Fruit fly (Drosophila melanogaster): ENCODE data around the gene sinah.

Gene sinah

dm6 chr3L:16890650-16891336 lies 31.9 kb downstream of the sinah start (continued):
- TF ChIP-seq CG10959 (GFP tag; IDR thresholded peaks at IDR 0.05): peak; percentile 89
- peak; percentile 82 for TF ChIP-seq CG18619 (GFP tag; optimal IDR thresholded peaks at IDR 0.05)
- peak; percentile 80 for TF ChIP-seq MTF-1 (GFP tag; optimal IDR thresholded peaks at IDR 0.05; ENCODE audit: borderline replicate concordance)
- TF ChIP-seq pum (GFP tag; optimal IDR thresholded peaks at IDR 0.05): peak; percentile 89
- peak; percentile 82 for TF ChIP-seq Lhr (GFP tag; optimal IDR thresholded peaks at IDR 0.05)
- TF ChIP-seq Lpt (GFP tag; optimal IDR thresholded peaks at IDR 0.05): no peak
- TF ChIP-seq CG11247 (GFP tag; IDR thresholded peaks at IDR 0.05): peak; percentile 80
- TF ChIP-seq ERR (GFP tag; optimal IDR thresholded peaks at IDR 0.05): peak; percentile 77
- peak; percentile 78 for TF ChIP-seq Dbx (GFP tag; IDR thresholded peaks at IDR 0.05)
- TF ChIP-seq mld (GFP tag; IDR thresholded peaks at IDR 0.05; ENCODE audit: partially characterized antibody): no peak
- peak; percentile 77 for TF ChIP-seq tup (GFP tag; optimal IDR thresholded peaks at IDR 0.05)
- TF ChIP-seq TFAM (GFP tag; optimal IDR thresholded peaks at IDR 0.05): peak; percentile 66
- peak in 1 of 2 experiments; percentile 49 for TF ChIP-seq crp (GFP tag; optimal IDR thresholded peaks at IDR 0.05)
- TF ChIP-seq CG14860 (GFP tag; IDR thresholded peaks at IDR 0.05; ENCODE audit: partially characterized antibody): no peak
- TF ChIP-seq CG9727 (GFP tag; optimal IDR thresholded peaks at IDR 0.05): peak; percentile 85
- peak; percentile 91 for TF ChIP-seq CG1602 (GFP tag; optimal IDR thresholded peaks at IDR 0.05)
- TF ChIP-seq so (GFP tag; IDR thresholded peaks at IDR 0.05): peak; percentile 93
- TF ChIP-seq CoRest (tag; optimal IDR thresholded peaks at IDR 0.05): peak; percentile 87
- 0 out of 2 replicates have a peak, but pooled peaks have one; percentile 15 for TF ChIP-seq ham (GFP tag; IDR thresholded peaks at IDR 0.05)
- peak; percentile 93 for TF ChIP-seq CG12391 (tag; optimal IDR thresholded peaks at IDR 0.05)
- peak; percentile 71 for TF ChIP-seq CG6272 (GFP tag; IDR thresholded peaks at IDR 0.05)
- TF ChIP-seq insv (GFP tag; optimal IDR thresholded peaks at IDR 0.05): no peak
- no peak for TF ChIP-seq CG10321 (GFP tag; IDR thresholded peaks at IDR 0.05)
- peak; percentile 95 for TF ChIP-seq CG10366 (GFP tag; IDR thresholded peaks at IDR 0.05)
- TF ChIP-seq Ravus (GFP tag; IDR thresholded peaks at IDR 0.05): peak; percentile 73
- TF ChIP-seq fd102C (GFP tag; optimal IDR thresholded peaks at IDR 0.05): no peak
- TF ChIP-seq nmo (GFP tag; optimal IDR thresholded peaks at IDR 0.05): peak; percentile 94
- peak; percentile 17; the same call in 1 of the 2 replicates for TF ChIP-seq CG42726 (GFP tag; IDR thresholded peaks at IDR 0.05; ENCODE audit: partially characterized antibody)
- TF ChIP-seq Dek (tag; optimal IDR thresholded peaks at IDR 0.05): peak; percentile 81
- peak; percentile 28 for TF ChIP-seq Hand (GFP tag; optimal IDR thresholded peaks at IDR 0.05)
- TF ChIP-seq CG12219 (GFP tag; optimal IDR thresholded peaks at IDR 0.05): peak; percentile 88
- TF ChIP-seq CG8944 (GFP tag; optimal IDR thresholded peaks at IDR 0.05): peak; percentile 89
- peak; percentile 18; the same call in 1 of the 3 replicates for TF ChIP-seq CG34224 (GFP tag; IDR thresholded peaks at IDR 0.05; ENCODE audit: partially characterized antibody)
- no peak for TF ChIP-seq bigmax (GFP tag; optimal IDR thresholded peaks at IDR 0.05)
- TF ChIP-seq onecut (GFP tag; IDR thresholded peaks at IDR 0.05): peak; percentile 89
- peak; percentile 38; the same call in 1 of the 2 replicates for TF ChIP-seq al (GFP tag; IDR thresholded peaks at IDR 0.05)
- TF ChIP-seq Mad (GFP tag; optimal IDR thresholded peaks at IDR 0.05): peak; percentile 55
- TF ChIP-seq Dfd (GFP tag; optimal IDR thresholded peaks at IDR 0.05): no peak
- no peak for TF ChIP-seq h (optimal IDR thresholded peaks at IDR 0.05)
- TF ChIP-seq Rfx (GFP tag; IDR thresholded peaks at IDR 0.05): peak; percentile 75
- TF ChIP-seq CG10979 (tag; optimal IDR thresholded peaks at IDR 0.05): peak; percentile 95
- peak; percentile 74 for TF ChIP-seq CG13624 (GFP tag; optimal IDR thresholded peaks at IDR 0.05)
- peak; percentile 86 for TF ChIP-seq CG12236 (GFP tag; optimal IDR thresholded peaks at IDR 0.05)
- peak; percentile 85 for TF ChIP-seq CG18764 (GFP tag; optimal IDR thresholded peaks at IDR 0.05)
- peak; percentile 86 to 92 for TF ChIP-seq dpn (GFP tag; optimal IDR thresholded peaks at IDR 0.05)
- TF ChIP-seq Max (GFP tag; optimal IDR thresholded peaks at IDR 0.05): peak; percentile 67
- TF ChIP-seq D19A (tag; optimal IDR thresholded peaks at IDR 0.05): peak; percentile 88
- peak; percentile 91 for TF ChIP-seq CG16863 (GFP tag; optimal IDR thresholded peaks at IDR 0.05)
- peak; percentile 66 for TF ChIP-seq CG10147 (GFP tag; optimal IDR thresholded peaks at IDR 0.05)
